Worm (Caenorhabditis elegans) whole organism, L1 larva: Measurements from ENCODE around the gene srx-87.
A peak's percentile ranks its signal among the peaks of the same experiment; 100 is the strongest.

Experiments used
- C04F5.9 ChIP-seq: sonication (generic microtip); optimal IDR thresholded peaks from 2 replicates; lab custom pipeline; 2016; ENCODE audit warnings: missing genetic modification characterization, missing compliant biosample characterization
- C34B4.2 ChIP-seq: sonication (generic microtip); optimal IDR thresholded peaks from 2 replicates; lab custom pipeline; 2017; ENCODE audit warnings: mild to moderate bottlenecking, missing genetic modification characterization, missing compliant biosample characterization
- F16B12.6 ChIP-seq: fragments of 150-350 bp; optimal IDR thresholded peaks from 2 replicates; lab custom pipeline; 2014; ENCODE audit warnings: missing biosample characterization, missing genetic modification characterization
- aha-1 ChIP-seq: fragments of 150-350 bp; optimal IDR thresholded peaks from 2 replicates; lab custom pipeline; 2014; ENCODE audit warnings: missing biosample characterization, missing genetic modification characterization
- aly-2 ChIP-seq: fragments of 150-350 bp; optimal IDR thresholded peaks from 2 replicates; lab custom pipeline; 2014; ENCODE audit warnings: missing biosample characterization, missing genetic modification characterization
- blmp-1 ChIP-seq: fragments of 150-350 bp; optimal IDR thresholded peaks from 2 replicates; lab custom pipeline; 2014; ENCODE audit warnings: missing biosample characterization, missing genetic modification characterization
- ceh-63 ChIP-seq: fragments of 200-800 bp; sonication (Bioruptor generic); optimal IDR thresholded peaks from 2 replicates; lab custom pipeline; 2018; ENCODE audit warnings: mild to moderate bottlenecking, missing genetic modification characterization, missing compliant biosample characterization
- ceh-82 ChIP-seq, 3 experiments: fragments of 150-350 bp in 1 of 3; sonication (generic microtip) in 2 of 3; optimal IDR thresholded peaks; 2 replicates each; lab custom pipeline; 2014 to 2017; ENCODE audit warnings: missing biosample characterization in 3 of 3, missing genetic modification characterization in 3 of 3
- ceh-88 ChIP-seq: fragments of 200-800 bp; sonication (Bioruptor generic); IDR thresholded peaks from 2 replicates; pipeline ENCODE4 v1.3.6; 2022; ENCODE audit warnings: missing genetic modification characterization, missing compliant biosample characterization
- ces-1 ChIP-seq: fragments of 150-350 bp; optimal IDR thresholded peaks from 2 replicates; lab custom pipeline; 2014; ENCODE audit warnings: missing biosample characterization, missing genetic modification reagents, missing genetic modification characterization
- dpl-1 ChIP-seq, 3 experiments: fragments of 150-350 bp in 2 of 3; sonication (generic microtip) in 1 of 3; optimal IDR thresholded peaks; 2 replicates each; lab custom pipeline; 2014 to 2017; ENCODE audit warnings: missing biosample characterization in 3 of 3, missing genetic modification characterization in 3 of 3, missing genetic modification reagents in 3 of 3
- dsc-1 ChIP-seq: sonication (generic microtip); optimal IDR thresholded peaks from 2 replicates; lab custom pipeline; 2016; ENCODE audit warnings: mild to moderate bottlenecking, missing genetic modification characterization, missing compliant biosample characterization
- efl-1 ChIP-seq, 4 experiments: fragments of 150-350 bp; optimal IDR thresholded peaks in 3 of 4; peaks in 1 of 4; 1 replicate in 1 of 4; 2 replicates in 3 of 4; lab custom pipeline; 2014; ENCODE audit warnings: missing biosample characterization in 2 of 4, missing genetic modification characterization in 2 of 4, missing genetic modification reagents in 2 of 4
- egl-27 ChIP-seq, 2 experiments: fragments of 150-350 bp in 1 of 2; sonication (generic microtip); optimal IDR thresholded peaks; 3 replicates each; lab custom pipeline; 2017 to 2018; ENCODE audit warnings: missing biosample characterization in 2 of 2, missing genetic modification characterization in 2 of 2, missing genetic modification reagents in 2 of 2
- elt-3 ChIP-seq, 6 experiments: fragments of 150-350 bp in 1 of 6; sonication (generic microtip); optimal IDR thresholded peaks; 2 replicates each; lab custom pipeline; 2017 to 2018; ENCODE audit warnings: missing biosample characterization in 6 of 6, missing genetic modification characterization in 6 of 6, inconsistent platforms in 1 of 6
- fkh-10 ChIP-seq: sonication (generic microtip); optimal IDR thresholded peaks from 2 replicates; lab custom pipeline; 2017; ENCODE audit warnings: missing biosample characterization, missing genetic modification reagents, missing genetic modification characterization
- fkh-8 ChIP-seq: sonication (generic microtip); optimal IDR thresholded peaks from 2 replicates; lab custom pipeline; 2016; ENCODE audit warnings: mild to moderate bottlenecking, missing genetic modification characterization, missing compliant biosample characterization
- grh-1 ChIP-seq: fragments of 200-800 bp; sonication (Bioruptor generic); IDR thresholded peaks from 2 replicates; pipeline ENCODE4 v1.3.6; 2022; ENCODE audit warnings: missing genetic modification reagents, missing genetic modification characterization, missing compliant biosample characterization
- hlh-4 ChIP-seq: sonication (generic microtip); optimal IDR thresholded peaks from 2 replicates; lab custom pipeline; 2016; ENCODE audit warnings: mild to moderate bottlenecking, missing genetic modification characterization, missing compliant biosample characterization
- lin-13 ChIP-seq: fragments of 150-350 bp; optimal IDR thresholded peaks from 2 replicates; lab custom pipeline; 2014; ENCODE audit warnings: missing biosample characterization, missing genetic modification reagents, missing genetic modification characterization
- lin-14 ChIP-seq: fragments of 200-800 bp; sonication (Bioruptor generic); optimal IDR thresholded peaks from 2 replicates; lab custom pipeline; 2018; ENCODE audit warnings: mild to moderate bottlenecking, missing genetic modification characterization, moderate library complexity, missing compliant biosample characterization
- lin-35 ChIP-seq, 2 experiments: fragments of 150-350 bp; optimal IDR thresholded peaks; 2 replicates each; lab custom pipeline; 2014; ENCODE audit warnings: missing biosample characterization in 2 of 2, missing genetic modification characterization in 2 of 2, missing genetic modification reagents in 2 of 2
- lir-3 ChIP-seq: sonication (generic microtip); optimal IDR thresholded peaks from 2 replicates; lab custom pipeline; 2016; ENCODE audit warnings: mild to moderate bottlenecking, missing genetic modification characterization, moderate library complexity, missing compliant biosample characterization; ENCODE audit not compliant: poor library complexity
- lsy-2 ChIP-seq, 2 experiments: fragments of 150-350 bp; optimal IDR thresholded peaks; 2 replicates each; lab custom pipeline; 2014; ENCODE audit warnings: missing biosample characterization in 2 of 2, missing genetic modification characterization in 2 of 2
- mab-9 ChIP-seq: fragments of 200-800 bp; sonication (Bioruptor generic); IDR thresholded peaks from 2 replicates; pipeline ENCODE4 v1.3.6; 2022; ENCODE audit warnings: missing genetic modification reagents, missing genetic modification characterization, missing compliant biosample characterization
- mdl-1 ChIP-seq, 2 experiments: fragments of 150-350 bp; optimal IDR thresholded peaks; 2 replicates each; lab custom pipeline; 2014 to 2017; ENCODE audit warnings: missing biosample characterization in 2 of 2, missing genetic modification characterization in 2 of 2, inconsistent platforms in 1 of 2
- nhr-11 ChIP-seq: fragments of 150-350 bp; optimal IDR thresholded peaks from 2 replicates; lab custom pipeline; 2014; ENCODE audit warnings: missing biosample characterization, missing genetic modification characterization
- nhr-12 ChIP-seq: sonication (generic microtip); optimal IDR thresholded peaks from 2 replicates; lab custom pipeline; 2017; ENCODE audit warnings: missing biosample characterization, missing genetic modification characterization
- nhr-19 ChIP-seq: fragments of 200-800 bp; sonication (Bioruptor generic); conservative IDR thresholded peaks from 2 replicates; pipeline ENCODE4 v1.3.6; 2022; ENCODE audit warnings: missing genetic modification characterization, missing compliant biosample characterization
- nhr-20 ChIP-seq: sonication (generic microtip); optimal IDR thresholded peaks from 2 replicates; lab custom pipeline; 2016; ENCODE audit warnings: mild to moderate bottlenecking, missing genetic modification characterization, missing compliant biosample characterization
- nhr-237 ChIP-seq: fragments of 150-350 bp; optimal IDR thresholded peaks from 2 replicates; lab custom pipeline; 2014; ENCODE audit warnings: missing biosample characterization, missing genetic modification characterization
- nhr-28 ChIP-seq: fragments of 150-350 bp; optimal IDR thresholded peaks from 2 replicates; lab custom pipeline; 2014; ENCODE audit warnings: missing biosample characterization, missing genetic modification characterization
- nhr-71 ChIP-seq: sonication (generic microtip); optimal IDR thresholded peaks from 2 replicates; lab custom pipeline; 2016; ENCODE audit warnings: mild to moderate bottlenecking, missing genetic modification characterization, moderate library complexity, missing compliant biosample characterization
- nhr-76 ChIP-seq: sonication (generic microtip); optimal IDR thresholded peaks from 2 replicates; lab custom pipeline; 2017; ENCODE audit warnings: missing biosample characterization, missing genetic modification characterization
- nhr-85 ChIP-seq: sonication (generic microtip); peaks from one replicate; lab custom pipeline; 2016; ENCODE audit warnings: missing genetic modification characterization, inconsistent platforms, missing compliant biosample characterization
- pag-3 ChIP-seq: sonication (generic microtip); optimal IDR thresholded peaks from 2 replicates; lab custom pipeline; 2017; ENCODE audit warnings: missing genetic modification characterization, mild to moderate bottlenecking, missing compliant biosample characterization, antibody characterized with exemption, borderline replicate concordance; ENCODE audit not compliant: insufficient read depth
- pax-3 ChIP-seq: fragments of 200-800 bp; sonication (Bioruptor generic); optimal IDR thresholded peaks from 2 replicates; lab custom pipeline; 2018; ENCODE audit warnings: mild to moderate bottlenecking, missing genetic modification characterization, moderate library complexity, missing compliant biosample characterization
- rnt-1 ChIP-seq: sonication (generic microtip); optimal IDR thresholded peaks from 2 replicates; lab custom pipeline; 2016; ENCODE audit warnings: mild to moderate bottlenecking, missing genetic modification characterization, moderate library complexity, missing compliant biosample characterization
- skn-1 ChIP-seq: fragments of 150-350 bp; optimal IDR thresholded peaks from 2 replicates; lab custom pipeline; 2014; ENCODE audit warnings: missing biosample characterization, missing genetic modification characterization
- snu-23 ChIP-seq: sonication (generic microtip); optimal IDR thresholded peaks from 2 replicates; lab custom pipeline; 2016; ENCODE audit warnings: missing genetic modification characterization, missing compliant biosample characterization
- sox-4 ChIP-seq: sonication (generic microtip); optimal IDR thresholded peaks from 2 replicates; lab custom pipeline; 2016; ENCODE audit warnings: missing genetic modification characterization, missing compliant biosample characterization
- swsn-7 ChIP-seq: sonication (generic microtip); optimal IDR thresholded peaks from 2 replicates; lab custom pipeline; 2016; ENCODE audit warnings: missing genetic modification characterization, missing compliant biosample characterization
- tbx-2 ChIP-seq: sonication (generic microtip); optimal IDR thresholded peaks from 2 replicates; lab custom pipeline; 2016; ENCODE audit warnings: missing genetic modification characterization, missing compliant biosample characterization
- tlp-1 ChIP-seq: fragments of 150-350 bp; optimal IDR thresholded peaks from 2 replicates; lab custom pipeline; 2014; ENCODE audit warnings: missing biosample characterization, missing genetic modification characterization
- unc-98 ChIP-seq: fragments of 200-800 bp; sonication (Bioruptor generic); IDR thresholded peaks from 2 replicates; pipeline ENCODE4 v1.3.6; 2022; ENCODE audit warnings: missing genetic modification characterization, missing compliant biosample characterization
- vab-15 ChIP-seq: sonication (generic microtip); optimal IDR thresholded peaks from 2 replicates; lab custom pipeline; 2017; ENCODE audit warnings: missing genotype, mild to moderate bottlenecking, missing genetic modification characterization, missing compliant biosample characterization
- ztf-4 ChIP-seq: fragments of 150-350 bp; optimal IDR thresholded peaks from 2 replicates; lab custom pipeline; 2014; ENCODE audit warnings: missing biosample characterization, missing genetic modification characterization

srx-87 gene

ce11 chrV:11531831-11532534 is 32.7 kb upstream of the srx-87 start (continued):
- TF ChIP-seq nhr-12: no peak
- no peak for TF ChIP-seq F16B12.6 (tag; lab: Kevin White, UChicago)
- no peak; the same call in 1 of the 2 replicates for TF ChIP-seq unc-98 (GFP tag; lab: Robert Waterston, UW)
- peak; percentile 79 for TF ChIP-seq rnt-1 (tag; lab: Kevin White, UChicago)
- TF ChIP-seq efl-1 (optimal IDR thresholded peaks at IDR 0.05; lab: Kevin White, UChicago): peak; percentile 56 to 57
- TF ChIP-seq efl-1 (GFP tag; optimal IDR thresholded peaks at IDR 0.05 in 1 of 2; lab: Kevin White, UChicago): peak; percentile 26 to 95
- TF ChIP-seq nhr-28: no peak
- TF ChIP-seq elt-3 (tag; optimal IDR thresholded peaks at IDR 0.05; lab: Kevin White, UChicago): peak in 5 of 6 experiments; percentile 23 to 82 (median 69)
- peak; percentile 84 for TF ChIP-seq nhr-19 (GFP tag; lab: Robert Waterston, UW)
- TF ChIP-seq aha-1 (tag; lab: Kevin White, UChicago): no peak
- peak; percentile 35 for TF ChIP-seq nhr-237 (tag; lab: Kevin White, UChicago)
- TF ChIP-seq nhr-85 (tag; lab: Kevin White, UChicago): peak; percentile 99
- TF ChIP-seq fkh-8: no peak
- no peak for TF ChIP-seq aly-2 (tag; lab: Kevin White, UChicago)
- peak; percentile 94 for TF ChIP-seq snu-23 (GFP tag; lab: Kevin White, UChicago)
- no peak for TF ChIP-seq C34B4.2
- peak; percentile 92 for TF ChIP-seq blmp-1 (tag; lab: Kevin White, UChicago)
- TF ChIP-seq ces-1: no peak
- TF ChIP-seq ztf-4 (tag; lab: Kevin White, UChicago): peak; percentile 2
- TF ChIP-seq tbx-2 (tag; lab: Kevin White, UChicago): peak; percentile 91
- TF ChIP-seq lin-35 (GFP tag; optimal IDR thresholded peaks at IDR 0.05; lab: Kevin White, UChicago): peak; percentile 53 to 78
- TF ChIP-seq dpl-1 (GFP tag; optimal IDR thresholded peaks at IDR 0.05; lab: Kevin White, UChicago): peak; percentile 19 to 55 (median 25)
- TF ChIP-seq nhr-11 (tag; lab: Kevin White, UChicago): peak; percentile 30
- no peak for TF ChIP-seq fkh-10 (GFP tag; lab: Kevin White, UChicago)

DNA sequence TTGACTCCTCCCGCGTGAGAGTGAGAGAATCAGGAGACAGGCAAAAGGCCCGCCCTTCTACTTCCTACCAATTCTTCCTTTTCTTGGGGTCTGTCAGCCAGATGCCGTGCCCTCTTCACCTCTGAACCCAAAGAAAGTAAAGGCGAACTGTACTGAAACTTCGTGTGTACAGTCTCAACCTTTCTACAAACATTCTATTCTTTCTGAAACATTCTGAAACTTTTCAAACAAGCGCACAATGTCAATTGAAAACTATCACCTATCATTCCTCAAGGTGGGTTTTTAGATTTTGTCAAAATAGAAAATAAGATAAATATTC is 32.2 kb upstream of the srx-87 start:
- TF ChIP-seq hlh-4 (no peak), vab-15 (tag; lab: Kevin White, UChicago) (no peak), tbx-2 (tag; lab: Kevin White, UChicago) (no peak), lir-3 (tag; lab: Kevin White, UChicago) (no peak), ceh-63 (GFP tag; lab: Kevin White, UChicago) (no peak), ceh-82 (tag; optimal IDR thresholded peaks at IDR 0.05; lab: Kevin White, UChicago) (no peak), sox-4 (tag; lab: Kevin White, UChicago) (no peak), C04F5.9 (no peak), nhr-76 (tag; lab: Kevin White, UChicago) (no peak), grh-1 (GFP tag; lab: Robert Waterston, UW) (no peak)

DNA sequence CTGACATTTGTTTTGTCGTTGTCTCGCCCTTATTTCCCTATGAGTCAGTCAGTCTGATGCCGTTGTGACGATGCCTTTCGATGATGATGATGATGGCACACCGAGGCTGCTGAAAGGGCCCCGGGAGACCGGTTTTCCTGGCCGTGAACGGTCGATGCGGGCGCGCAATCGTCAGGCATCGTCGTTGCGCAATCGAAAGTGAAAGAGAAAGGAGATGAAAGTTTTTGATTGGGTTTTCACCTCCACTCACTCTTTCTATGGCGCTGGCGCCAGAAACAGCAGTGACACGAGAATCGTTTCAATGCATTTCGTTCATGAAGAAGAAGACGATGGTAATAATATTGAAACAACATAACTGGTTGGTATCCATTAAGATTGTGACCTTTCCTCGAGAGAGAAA is 31.7 kb upstream of the srx-87 start:
- TF ChIP-seq swsn-7 (tag; lab: Kevin White, UChicago) (peak; percentile 9), rnt-1 (tag; lab: Kevin White, UChicago) (peak; percentile 41), pax-3 (peak; percentile 27), dsc-1 (tag; lab: Kevin White, UChicago) (no peak), ceh-88 (GFP tag; lab: Robert Waterston, UW) (no peak), dpl-1 (GFP tag; optimal IDR thresholded peaks at IDR 0.05; lab: Kevin White, UChicago) (peak in 1 of 3 experiments; percentile 8), egl-27 (tag; optimal IDR thresholded peaks at IDR 0.05; lab: Kevin White, UChicago) (peak in 1 of 2 experiments; percentile 58), mdl-1 (tag; optimal IDR thresholded peaks at IDR 0.05; lab: Kevin White, UChicago) (peak in 1 of 2 experiments; percentile 57), blmp-1 (tag; lab: Kevin White, UChicago) (peak; percentile 100), lin-13 (GFP tag; lab: Kevin White, UChicago) (peak; percentile 13), skn-1 (tag; lab: Kevin White, UChicago) (peak; percentile 27), nhr-71 (peak; percentile 66), lsy-2 (tag; optimal IDR thresholded peaks at IDR 0.05; lab: Kevin White, UChicago) (peak in 1 of 2 experiments; percentile 50), snu-23 (GFP tag; lab: Kevin White, UChicago) (peak; percentile 51), mab-9 (0 out of 2 replicates have a peak, but pooled peaks have one; percentile 38), F16B12.6 (tag; lab: Kevin White, UChicago) (no peak), nhr-85 (tag; lab: Kevin White, UChicago) (peak; percentile 99), tlp-1 (tag; lab: Kevin White, UChicago) (no peak), lin-14 (GFP tag; lab: Kevin White, UChicago) (peak; percentile 88), nhr-20 (peak; percentile 63), aha-1 (tag; lab: Kevin White, UChicago) (no peak), elt-3 (tag; optimal IDR thresholded peaks at IDR 0.05; lab: Kevin White, UChicago) (peak in 4 of 6 experiments; percentile 20 to 71 (median 39)), pag-3 (peak; percentile 59)
